Worm (Caenorhabditis elegans) whole organism, L4 larva: ENCODE results near the gene ptp-3.

Experiments
- Y48G9A.11 ChIP-seq: fragments of 200-800 bp; sonication (Bioruptor generic); IDR thresholded peaks from 2 replicates; pipeline ENCODE4 v1.3.6; 2022; ENCODE audit warnings: missing genetic modification reagents, missing genetic modification characterization, missing compliant biosample characterization
- aha-1 ChIP-seq: fragments of 150-350 bp; peaks from one replicate; lab custom pipeline; 2014; ENCODE audit warnings: missing biosample characterization, missing genetic modification characterization
- ceh-20 ChIP-seq: fragments of 200-800 bp; sonication (Bioruptor generic); IDR thresholded peaks from 2 replicates; pipeline ENCODE4 v1.3.6; 2022; ENCODE audit warnings: missing genetic modification reagents, missing genetic modification characterization, missing compliant biosample characterization
- cey-2 ChIP-seq: sonication (generic microtip); optimal IDR thresholded peaks from 3 replicates; lab custom pipeline; 2017; ENCODE audit warnings: missing genetic modification characterization, mild to moderate bottlenecking, missing compliant biosample characterization, antibody characterized with exemption, borderline replicate concordance; ENCODE audit not compliant: insufficient read depth
- daf-16 ChIP-seq, 3 experiments: sonication (generic microtip); optimal IDR thresholded peaks; 2 replicates each; lab custom pipeline; 2016 to 2017; ENCODE audit warnings: missing genetic modification characterization in 3 of 3, missing genetic modification reagents in 3 of 3, mild to moderate bottlenecking in 2 of 3, missing compliant biosample characterization in 2 of 3, missing biosample characterization in 1 of 3, moderate library complexity in 1 of 3
- dmd-6 ChIP-seq: fragments of 200-800 bp; sonication (Bioruptor generic); IDR thresholded peaks from 2 replicates; pipeline ENCODE4 v1.3.6; 2022; ENCODE audit warnings: missing genetic modification reagents, missing genetic modification characterization, missing compliant biosample characterization
- dpl-1 ChIP-seq: fragments of 150-350 bp; optimal IDR thresholded peaks from 2 replicates; lab custom pipeline; 2014; ENCODE audit warnings: missing biosample characterization, missing genetic modification reagents, missing genetic modification characterization
- dve-1 ChIP-seq: sonication (generic microtip); optimal IDR thresholded peaks from 2 replicates; lab custom pipeline; 2017; ENCODE audit warnings: antibody characterized with exemption, mild to moderate bottlenecking, missing genetic modification characterization, missing compliant biosample characterization; ENCODE audit not compliant: insufficient read depth
- hlh-11 ChIP-seq: fragments of 200-800 bp; sonication (Bioruptor generic); optimal IDR thresholded peaks from 2 replicates; lab custom pipeline; 2018; ENCODE audit warnings: mild to moderate bottlenecking, missing genetic modification characterization, missing compliant biosample characterization
- hlh-30 ChIP-seq: sonication (generic microtip); optimal IDR thresholded peaks from 2 replicates; lab custom pipeline; 2017; ENCODE audit warnings: antibody characterized with exemption, mild to moderate bottlenecking, missing genetic modification characterization, missing compliant biosample characterization; ENCODE audit not compliant: insufficient read depth
- hmg-1.1 ChIP-seq: fragments of 200-800 bp; sonication (Bioruptor generic); IDR thresholded peaks from 2 replicates; pipeline ENCODE4 v1.3.6; 2022; ENCODE audit warnings: missing genetic modification reagents, missing genetic modification characterization, missing compliant biosample characterization
- lim-7 ChIP-seq: fragments of 200-800 bp; sonication (Bioruptor generic); IDR thresholded peaks from 2 replicates; pipeline ENCODE4 v1.3.6; 2022; ENCODE audit warnings: missing genetic modification characterization, missing compliant biosample characterization
- lin-1 ChIP-seq: fragments of 200-800 bp; sonication (Bioruptor generic); IDR thresholded peaks from 2 replicates; pipeline ENCODE4 v1.3.6; 2022; ENCODE audit warnings: missing genetic modification reagents, missing genetic modification characterization, missing compliant biosample characterization
- lin-38 ChIP-seq: fragments of 200-800 bp; sonication (Bioruptor generic); IDR thresholded peaks from 2 replicates; pipeline ENCODE4 v1.3.6; 2022; ENCODE audit warnings: missing genetic modification reagents, missing genetic modification characterization, missing compliant biosample characterization
- lir-3 ChIP-seq: sonication (generic microtip); optimal IDR thresholded peaks from 2 replicates; lab custom pipeline; 2016; ENCODE audit warnings: mild to moderate bottlenecking, missing genetic modification characterization, missing compliant biosample characterization
- madf-5 ChIP-seq, 2 experiments: fragments of 200-800 bp; sonication (Bioruptor generic); IDR thresholded peaks; 2 replicates each; pipeline ENCODE4 v1.3.6; 2022; ENCODE audit warnings: missing compliant biosample characterization in 2 of 2, missing genetic modification characterization in 2 of 2
- madf-9 ChIP-seq: fragments of 200-800 bp; sonication (Bioruptor generic); conservative IDR thresholded peaks from 2 replicates; pipeline ENCODE4 v1.3.6; 2022; ENCODE audit warnings: missing genetic modification reagents, missing genetic modification characterization, missing compliant biosample characterization
- mxl-3 ChIP-seq: fragments of 200-800 bp; sonication (Bioruptor generic); optimal IDR thresholded peaks from 2 replicates; lab custom pipeline; 2018; ENCODE audit warnings: mild to moderate bottlenecking, missing genetic modification characterization, missing compliant biosample characterization
- nhr-102 ChIP-seq: sonication (generic microtip); optimal IDR thresholded peaks from 2 replicates; lab custom pipeline; 2016; ENCODE audit warnings: mild to moderate bottlenecking, missing genetic modification characterization, moderate library complexity, missing compliant biosample characterization
- nhr-11 ChIP-seq: fragments of 150-350 bp; optimal IDR thresholded peaks from 2 replicates; lab custom pipeline; 2014; ENCODE audit warnings: missing biosample characterization, missing genetic modification characterization
- nhr-28 ChIP-seq: fragments of 150-350 bp; optimal IDR thresholded peaks from 2 replicates; lab custom pipeline; 2014; ENCODE audit warnings: missing biosample characterization, missing genetic modification characterization
- nhr-42 ChIP-seq: fragments of 200-800 bp; sonication (Bioruptor generic); IDR thresholded peaks from 2 replicates; pipeline ENCODE4 v1.3.6; 2022; ENCODE audit warnings: missing genetic modification characterization, missing compliant biosample characterization
- nhr-48 ChIP-seq: sonication (generic microtip); optimal IDR thresholded peaks from 2 replicates; lab custom pipeline; 2016; ENCODE audit warnings: mild to moderate bottlenecking, missing genetic modification characterization, missing compliant biosample characterization
- nhr-77 ChIP-seq: fragments of 150-350 bp; optimal IDR thresholded peaks from 2 replicates; lab custom pipeline; 2014; ENCODE audit warnings: missing biosample characterization, missing genetic modification characterization
- pha-4 ChIP-seq, 2 experiments: fragments of 150-350 bp in 1 of 2; fragments of 200-800 bp in 1 of 2; sonication (Bioruptor generic) in 1 of 2; IDR thresholded peaks in 1 of 2; optimal IDR thresholded peaks in 1 of 2; 2 replicates each; pipeline versions ENCODE4 v1.3.6 to Lab custom; 2014 to 2022; ENCODE audit warnings: missing genetic modification characterization in 2 of 2, missing genetic modification reagents in 2 of 2, missing biosample characterization in 1 of 2, missing compliant biosample characterization in 1 of 2
- pqm-1 ChIP-seq: sonication (generic microtip); optimal IDR thresholded peaks from 2 replicates; lab custom pipeline; 2017; ENCODE audit warnings: missing biosample characterization, missing genetic modification characterization
- snpc-1.2 ChIP-seq: fragments of 200-800 bp; sonication (Bioruptor generic); IDR thresholded peaks from 2 replicates; pipeline ENCODE4 v1.3.6; 2022; ENCODE audit warnings: missing genetic modification reagents, missing genetic modification characterization, missing compliant biosample characterization
- unc-62 ChIP-seq, 3 experiments: fragments of 150-350 bp in 1 of 3; sonication (generic microtip); optimal IDR thresholded peaks in 2 of 3; peaks in 1 of 3; 1 replicate in 1 of 3; 2 replicates in 2 of 3; lab custom pipeline; 2014 to 2017; ENCODE audit warnings: missing biosample characterization in 3 of 3, missing genetic modification characterization in 3 of 3, missing genetic modification reagents in 3 of 3, missing genotype in 1 of 3
- zip-11 ChIP-seq: fragments of 200-800 bp; sonication (Bioruptor generic); IDR thresholded peaks from 2 replicates; pipeline ENCODE4 v1.3.6; 2022; ENCODE audit warnings: missing genetic modification characterization, missing compliant biosample characterization
- zip-2 ChIP-seq: fragments of 150-350 bp; optimal IDR thresholded peaks from 2 replicates; lab custom pipeline; 2014; ENCODE audit warnings: missing biosample characterization, missing genetic modification characterization
- ztf-7 ChIP-seq: fragments of 150-350 bp; optimal IDR thresholded peaks from 2 replicates; lab custom pipeline; 2014; ENCODE audit warnings: missing biosample characterization, missing genetic modification characterization

The ptp-3 gene

DNA sequence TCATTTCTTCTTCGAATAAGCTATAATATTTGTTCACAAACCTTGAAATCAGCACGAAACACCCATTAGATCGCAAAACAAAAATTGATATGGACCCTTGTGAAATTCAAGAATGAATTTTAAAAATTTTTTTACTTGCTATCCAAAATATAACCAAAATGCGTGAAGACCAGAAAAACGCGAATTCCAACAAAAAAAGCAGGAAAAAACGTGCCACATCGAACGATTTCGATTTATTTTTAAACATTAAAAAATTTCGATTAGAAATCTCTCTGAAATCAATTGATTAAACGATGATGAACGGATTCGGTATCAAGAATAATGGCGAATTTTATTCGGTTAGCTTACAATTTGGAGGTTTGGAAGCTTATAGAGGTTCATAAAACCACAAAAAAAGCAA lies 28.0 kb upstream of the ptp-3 start, which contains the start of the genes tceb-3 and gskl-1:
TSS of gene tceb-3 (minus strand) at position 101 of the 400 bp plus-strand sequence.
TSS of gene gskl-1 (plus strand) at position 243 of the 400 bp plus-strand sequence.
- TF ChIP-seq hlh-11 = no peak
- TF ChIP-seq nhr-48 (tag; lab: Kevin White, UChicago) = no peak
- TF ChIP-seq hlh-30 (tag; lab: Kevin White, UChicago) = no peak
- no peak for TF ChIP-seq zip-11 (GFP tag; lab: Robert Waterston, UW)
- TF ChIP-seq, all 104 proteins: peak for 0

DNA sequence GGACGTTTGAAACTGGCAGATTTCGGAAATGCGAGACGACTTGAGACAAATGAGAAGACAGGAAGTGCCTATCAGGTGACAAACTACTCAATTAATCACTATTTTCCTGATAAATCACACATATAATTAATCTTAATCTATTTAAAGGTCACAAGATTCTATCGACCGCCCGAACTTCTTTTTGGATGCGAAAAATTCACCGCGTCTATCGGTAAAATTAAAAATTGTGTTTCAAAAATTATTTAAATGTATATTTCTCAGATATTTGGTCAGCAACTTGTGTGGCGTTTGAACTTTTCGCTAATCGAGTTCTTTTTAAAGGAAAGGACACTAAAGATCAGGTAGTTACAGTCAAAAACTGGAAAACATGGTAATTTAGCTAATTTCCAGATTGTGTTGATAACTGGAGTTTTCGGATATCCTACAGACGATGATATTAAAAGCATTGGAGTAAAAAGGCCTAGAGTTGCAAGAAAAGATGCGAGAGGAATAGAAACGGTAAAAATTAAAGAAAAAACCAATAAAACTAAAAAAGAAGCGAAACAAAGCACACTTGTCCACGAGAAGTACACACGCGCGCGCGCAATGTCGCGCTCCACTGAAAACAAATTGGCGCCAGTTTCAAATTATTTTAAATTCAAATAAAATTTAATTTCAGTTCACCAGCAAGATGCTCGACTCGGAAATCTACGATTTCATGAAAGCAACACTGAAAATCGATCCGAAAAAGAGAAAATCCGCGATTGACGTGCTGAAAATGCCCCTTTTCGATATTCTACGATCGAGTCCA lies 26.9 kb upstream of the ptp-3 start:
- no peak for TF ChIP-seq nhr-42 (GFP tag; lab: Robert Waterston, UW)
- TF ChIP-seq lir-3 (tag; lab: Kevin White, UChicago) = no peak
- TF ChIP-seq lin-38 = peak; percentile 53
- TF ChIP-seq lim-7 (GFP tag; lab: Robert Waterston, UW) = no peak
- TF ChIP-seq nhr-28 (tag; lab: Kevin White, UChicago) = no peak
- peak; percentile 20 for TF ChIP-seq aha-1 (tag; lab: Kevin White, UChicago)
- no peak for TF ChIP-seq ztf-7 (tag; lab: Kevin White, UChicago)
- TF ChIP-seq unc-62 (GFP tag; optimal IDR thresholded peaks at IDR 0.05 in 1 of 2; lab: Kevin White, UChicago) = peak in 1 of 2 experiments; percentile 9
- TF ChIP-seq unc-62 (tag; optimal IDR thresholded peaks at IDR 0.05; lab: Kevin White, UChicago) = no peak
- TF ChIP-seq dpl-1 = peak; percentile 10
- TF ChIP-seq madf-5 (GFP tag; IDR thresholded peaks at IDR 0.05; lab: Robert Waterston, UW) = no peak
- TF ChIP-seq ceh-20 (GFP tag; lab: Robert Waterston, UW) = no peak

DNA sequence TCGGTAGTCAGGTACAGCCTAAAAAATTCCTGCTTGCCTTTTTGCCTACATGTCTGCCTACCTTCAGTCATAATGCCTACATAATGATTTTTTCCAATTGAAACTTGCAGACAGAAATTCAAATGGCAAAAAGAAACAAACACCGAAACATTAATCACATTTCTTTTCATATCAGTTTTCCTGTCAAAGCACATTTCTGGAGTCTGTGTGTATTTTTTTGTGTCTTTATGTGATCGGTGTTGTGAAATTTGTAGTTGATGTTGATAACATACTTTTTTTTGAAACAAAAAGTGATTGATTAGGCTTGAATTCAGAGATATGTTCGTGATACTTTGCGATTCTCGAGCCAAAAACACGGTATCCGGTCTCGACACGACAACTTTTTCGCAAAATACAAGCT lies 26.0 kb upstream of the ptp-3 start:
- TF ChIP-seq hlh-11 (peak; percentile 39), dmd-6 (GFP tag; lab: Robert Waterston, UW) (peak; percentile 41; the same call in 1 of the 2 replicates), mxl-3 (GFP tag; lab: Kevin White, UChicago) (peak; percentile 32), pha-4 (GFP tag; IDR thresholded peaks at IDR 0.05; lab: Robert Waterston, UW) (no peak), pha-4 (tag; optimal IDR thresholded peaks at IDR 0.05; lab: Kevin White, UChicago) (no peak), daf-16 (GFP tag; optimal IDR thresholded peaks at IDR 0.05; lab: Kevin White, UChicago) (no peak), daf-16 (tag; optimal IDR thresholded peaks at IDR 0.05; lab: Kevin White, UChicago) (peak; percentile 74), lin-1 (GFP tag; lab: Robert Waterston, UW) (no peak), pqm-1 (peak; percentile 69), nhr-28 (tag; lab: Kevin White, UChicago) (peak; percentile 99), unc-62 (GFP tag; optimal IDR thresholded peaks at IDR 0.05 in 1 of 2; lab: Kevin White, UChicago) (peak in 1 of 2 experiments; percentile 14), unc-62 (tag; optimal IDR thresholded peaks at IDR 0.05; lab: Kevin White, UChicago) (no peak), dve-1 (tag; lab: Kevin White, UChicago) (peak; percentile 32)

DNA sequence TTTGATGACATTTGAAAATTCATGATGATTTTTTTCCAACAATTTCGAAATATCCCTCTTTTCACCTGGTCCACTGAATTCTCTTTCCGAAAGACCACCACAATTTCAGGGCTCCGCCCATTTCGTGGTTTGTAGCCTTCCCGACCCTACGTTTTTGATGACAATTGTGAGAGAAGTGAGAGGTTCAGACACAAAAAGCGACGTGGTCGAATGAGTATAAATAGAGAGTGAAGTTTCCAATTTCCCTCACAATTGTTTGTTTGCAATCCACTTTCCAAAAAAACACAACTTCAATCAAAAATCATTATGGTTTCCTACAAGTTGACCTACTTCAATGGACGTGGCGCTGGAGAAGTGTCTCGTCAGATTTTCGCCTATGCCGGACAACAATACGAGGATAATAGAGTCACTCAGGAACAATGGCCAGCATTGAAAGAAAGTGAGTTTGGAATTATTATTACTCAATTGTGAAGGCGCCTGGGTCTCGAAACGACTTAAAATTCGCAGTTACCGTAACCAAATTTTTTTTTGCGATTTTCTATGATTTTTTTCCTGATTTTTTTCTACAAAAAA lies 25.1 kb upstream of the ptp-3 start, which contains the start of gene gst-5:
TSS of gene gst-5 (plus strand) at position 246 of the 573 bp plus-strand sequence.
- TF ChIP-seq dmd-6 (GFP tag; lab: Robert Waterston, UW) (peak; percentile 24; the same call in 1 of the 2 replicates), pha-4 (GFP tag; IDR thresholded peaks at IDR 0.05; lab: Robert Waterston, UW) (0 out of 2 replicates have a peak, but pooled peaks have one; percentile 11), pha-4 (tag; optimal IDR thresholded peaks at IDR 0.05; lab: Kevin White, UChicago) (no peak), unc-62 (GFP tag; optimal IDR thresholded peaks at IDR 0.05 in 1 of 2; lab: Kevin White, UChicago) (peak in 1 of 2 experiments; percentile 31), unc-62 (tag; optimal IDR thresholded peaks at IDR 0.05; lab: Kevin White, UChicago) (no peak), nhr-28 (tag; lab: Kevin White, UChicago) (peak; percentile 98), Y48G9A.11 (GFP tag; lab: Robert Waterston, UW) (no peak), mxl-3 (GFP tag; lab: Kevin White, UChicago) (peak; percentile 92), nhr-102 (tag; lab: Kevin White, UChicago) (peak; percentile 55), nhr-11 (tag; lab: Kevin White, UChicago) (peak; percentile 58), lin-38 (no peak), cey-2 (tag; lab: Kevin White, UChicago) (no peak), madf-9 (GFP tag; lab: Robert Waterston, UW) (no peak), hlh-11 (peak; percentile 37), hmg-1.1 (GFP tag; lab: Robert Waterston, UW) (peak; percentile 31; the same call in 1 of the 2 replicates), zip-2 (tag; lab: Kevin White, UChicago) (no peak), pqm-1 (peak; percentile 38), daf-16 (GFP tag; optimal IDR thresholded peaks at IDR 0.05; lab: Kevin White, UChicago) (no peak), daf-16 (tag; optimal IDR thresholded peaks at IDR 0.05; lab: Kevin White, UChicago) (peak; percentile 68), nhr-77 (tag; lab: Kevin White, UChicago) (peak; percentile 1), snpc-1.2 (GFP tag; lab: Robert Waterston, UW) (no peak)
